Fruit fly (Drosophila melanogaster) whole organism, embryonic: ENCODE measurements around the gene CG13081.
A peak's percentile ranks its signal among the peaks of the same experiment; 100 is the strongest.

Source experiments
- Atf-2 ChIP-seq: fragments of 200-800 bp; sonication (Bioruptor generic); optimal IDR thresholded peaks from 2 replicates; lab custom pipeline; 2016; ENCODE audit warnings: missing biosample characterization, missing genetic modification characterization
- Blimp-1 ChIP-seq: fragments of 200-800 bp; sonication (Bioruptor generic); optimal IDR thresholded peaks from 3 replicates; lab custom pipeline; 2018; ENCODE audit warnings: missing biosample characterization, missing genetic modification characterization, mild to moderate bottlenecking, moderate library complexity, missing genetic modification reagents
- BtbVII ChIP-seq: fragments of 200-800 bp; sonication (Bioruptor generic); optimal IDR thresholded peaks from 3 replicates; lab custom pipeline; 2017; ENCODE audit warnings: missing biosample characterization, mild to moderate bottlenecking, missing genetic modification characterization
- CG10267 ChIP-seq: fragments of 200-800 bp; sonication (Bioruptor generic); optimal IDR thresholded peaks from 2 replicates; lab custom pipeline; 2018; ENCODE audit warnings: missing biosample characterization, mild to moderate bottlenecking, missing genetic modification characterization, moderate library complexity
- CG10654 ChIP-seq: fragments of 200-800 bp; sonication (Bioruptor generic); optimal IDR thresholded peaks from 2 replicates; lab custom pipeline; 2016; ENCODE audit warnings: missing biosample characterization, missing genetic modification characterization
- CG11695 ChIP-seq: fragments of 200-800 bp; sonication (Bioruptor generic); IDR thresholded peaks from 3 replicates; pipeline ENCODE4 v1.3.6; 2022; ENCODE audit warnings: missing biosample characterization, missing genetic modification characterization
- CG12219 ChIP-seq: fragments of 200-800 bp; sonication (Bioruptor generic); optimal IDR thresholded peaks from 3 replicates; lab custom pipeline; 2018; ENCODE audit warnings: missing biosample characterization, mild to moderate bottlenecking, missing genetic modification characterization
- CG12391 ChIP-seq: fragments of 200-800 bp; sonication (Bioruptor generic); optimal IDR thresholded peaks from 3 replicates; lab custom pipeline; 2018; ENCODE audit warnings: missing biosample characterization, mild to moderate bottlenecking, missing genetic modification characterization, moderate library complexity
- CG14710 ChIP-seq: fragments of 200-800 bp; sonication (Bioruptor generic); optimal IDR thresholded peaks from 3 replicates; lab custom pipeline; 2019; ENCODE audit warnings: missing biosample characterization, mild to moderate bottlenecking, missing genetic modification characterization, moderate library complexity
- CG15696 ChIP-seq: fragments of 200-800 bp; sonication (Bioruptor generic); optimal IDR thresholded peaks from 2 replicates; lab custom pipeline; 2019; ENCODE audit warnings: missing biosample characterization, mild to moderate bottlenecking, missing genetic modification characterization, moderate library complexity
- CG17359 ChIP-seq: fragments of 200-800 bp; sonication (Bioruptor generic); optimal IDR thresholded peaks from 3 replicates; lab custom pipeline; 2018; ENCODE audit warnings: missing biosample characterization, mild to moderate bottlenecking, missing genetic modification characterization, moderate library complexity
- CG2712 ChIP-seq: fragments of 200-800 bp; optimal IDR thresholded peaks from 3 replicates; lab custom pipeline; 2019; ENCODE audit warnings: missing biosample characterization, mild to moderate bottlenecking, missing genetic modification characterization, moderate library complexity
- CG30020 ChIP-seq: fragments of 200-800 bp; optimal IDR thresholded peaks from 2 replicates; lab custom pipeline; 2019; ENCODE audit warnings: missing biosample characterization, mild to moderate bottlenecking, missing genetic modification characterization, moderate library complexity
- CG3995 ChIP-seq: fragments of 200-800 bp; sonication (Bioruptor generic); optimal IDR thresholded peaks from 3 replicates; lab custom pipeline; 2016; ENCODE audit warnings: missing biosample characterization, missing genetic modification characterization
- CG4707 ChIP-seq: fragments of 200-800 bp; sonication (Bioruptor generic); optimal IDR thresholded peaks from 2 replicates; lab custom pipeline; 2018; ENCODE audit warnings: missing biosample characterization, mild to moderate bottlenecking, missing genetic modification characterization, moderate library complexity
- CG5953 ChIP-seq: fragments of 200-800 bp; sonication (Bioruptor generic); IDR thresholded peaks from 2 replicates; pipeline ENCODE4 v1.3.6; 2022; ENCODE audit warnings: missing biosample characterization, missing genetic modification characterization
- CG6654 ChIP-seq: fragments of 200-800 bp; sonication (Bioruptor generic); optimal IDR thresholded peaks from 2 replicates; lab custom pipeline; 2017; ENCODE audit warnings: missing biosample characterization, mild to moderate bottlenecking, missing genetic modification characterization
- CG7745 ChIP-seq: fragments of 200-800 bp; sonication (Bioruptor generic); optimal IDR thresholded peaks from 2 replicates; lab custom pipeline; 2018; ENCODE audit warnings: missing biosample characterization, mild to moderate bottlenecking, missing genetic modification characterization, moderate library complexity
- CG8290 ChIP-seq, 3 experiments: fragments of 200-800 bp; sonication (Bioruptor generic); optimal IDR thresholded peaks; 2 replicates each; lab custom pipeline; 2016 to 2019; ENCODE audit warnings: missing biosample characterization in 3 of 3, missing genetic modification characterization in 3 of 3, mild to moderate bottlenecking in 2 of 3, moderate library complexity in 1 of 3
- CG8924 ChIP-seq: fragments of 200-800 bp; optimal IDR thresholded peaks from 3 replicates; lab custom pipeline; 2019; ENCODE audit warnings: missing biosample characterization, mild to moderate bottlenecking, missing genetic modification characterization, moderate library complexity
- CG9727 ChIP-seq: fragments of 200-800 bp; sonication (Bioruptor generic); optimal IDR thresholded peaks from 3 replicates; lab custom pipeline; 2017; ENCODE audit warnings: missing biosample characterization, mild to moderate bottlenecking, missing genetic modification characterization
- Deaf1 ChIP-seq: fragments of 200-800 bp; optimal IDR thresholded peaks from 3 replicates; lab custom pipeline; 2019; ENCODE audit warnings: missing biosample characterization, mild to moderate bottlenecking, missing genetic modification characterization, moderate library complexity
- Dref ChIP-seq: fragments of 200-800 bp; sonication (Bioruptor generic); IDR thresholded peaks from 2 replicates; pipeline ENCODE4 v1.3.6; 2022; ENCODE audit warnings: missing biosample characterization, missing genetic modification characterization
- ERR ChIP-seq: fragments of 200-800 bp; sonication (Bioruptor generic); optimal IDR thresholded peaks from 2 replicates; lab custom pipeline; 2016; ENCODE audit warnings: missing biosample characterization, missing genetic modification characterization
- Ets65A ChIP-seq: fragments of 200-800 bp; sonication (Bioruptor generic); peaks from one replicate; lab custom pipeline; 2016; ENCODE audit warnings: missing biosample characterization, missing genetic modification characterization
- Fer1 ChIP-seq: fragments of 200-800 bp; sonication (Bioruptor generic); optimal IDR thresholded peaks from 2 replicates; lab custom pipeline; 2017; ENCODE audit warnings: missing biosample characterization, mild to moderate bottlenecking, missing genetic modification characterization
- Lim3 ChIP-seq: fragments of 200-800 bp; sonication (Bioruptor generic); IDR thresholded peaks from 2 replicates; pipeline ENCODE4 v1.3.6; 2022; ENCODE audit warnings: missing biosample characterization, missing genetic modification characterization
- Lpt ChIP-seq: fragments of >200 bp; optimal IDR thresholded peaks from 2 replicates; lab custom pipeline; 2018; ENCODE audit warnings: missing biosample characterization, missing genetic modification characterization
- Neu2 ChIP-seq: fragments of 200-800 bp; sonication (Bioruptor generic); optimal IDR thresholded peaks from 3 replicates; lab custom pipeline; 2016; ENCODE audit warnings: missing biosample characterization, missing genetic modification characterization, borderline replicate concordance
- Nf-YB ChIP-seq: fragments of 200-800 bp; sonication (Bioruptor generic); optimal IDR thresholded peaks from 3 replicates; lab custom pipeline; 2019; ENCODE audit warnings: missing biosample characterization, mild to moderate bottlenecking, missing genetic modification characterization, moderate library complexity
- Rx ChIP-seq: fragments of 200-800 bp; sonication (Bioruptor generic); IDR thresholded peaks from 2 replicates; pipeline ENCODE4 v1.3.6; 2022; ENCODE audit warnings: missing biosample characterization, missing genetic modification characterization
- Sry-δ ChIP-seq: fragments of 200-800 bp; sonication (Bioruptor generic); optimal IDR thresholded peaks from 2 replicates; lab custom pipeline; 2016; ENCODE audit warnings: missing biosample characterization, missing genetic modification characterization
- Taf1 ChIP-seq: fragments of 200-800 bp; sonication (Bioruptor generic); IDR thresholded peaks from 2 replicates; pipeline ENCODE4 v1.3.6; 2022; ENCODE audit warnings: missing biosample characterization, missing genetic modification characterization
- abd-A ChIP-seq: fragments of 200-800 bp; sonication (Bioruptor generic); optimal IDR thresholded peaks from 3 replicates; lab custom pipeline; 2019; ENCODE audit warnings: missing biosample characterization, mild to moderate bottlenecking, missing genetic modification characterization, moderate library complexity
- az2 ChIP-seq: fragments of 200-800 bp; sonication (Bioruptor generic); optimal IDR thresholded peaks from 3 replicates; lab custom pipeline; 2016; ENCODE audit warnings: missing biosample characterization, missing genetic modification characterization
- btn ChIP-seq: fragments of 200-800 bp; sonication (Bioruptor generic); optimal IDR thresholded peaks from 2 replicates; lab custom pipeline; 2016; ENCODE audit warnings: missing biosample characterization, missing genetic modification characterization
- cg ChIP-seq: fragments of 200-800 bp; sonication (Bioruptor generic); optimal IDR thresholded peaks from 3 replicates; lab custom pipeline; 2019; ENCODE audit warnings: missing biosample characterization, mild to moderate bottlenecking, missing genetic modification characterization, moderate library complexity
- cwo ChIP-seq: fragments of 200-800 bp; sonication (Bioruptor generic); optimal IDR thresholded peaks from 3 replicates; lab custom pipeline; 2017; ENCODE audit warnings: missing biosample characterization, missing genetic modification characterization, mild to moderate bottlenecking, moderate library complexity, missing genetic modification reagents
- ewg ChIP-seq: fragments of 200-800 bp; sonication (Bioruptor generic); optimal IDR thresholded peaks from 3 replicates; lab custom pipeline; 2017; ENCODE audit warnings: mild to moderate bottlenecking, missing biosample characterization, missing genetic modification reagents, missing genetic modification characterization
- eyg ChIP-seq: fragments of 200-800 bp; sonication (Bioruptor generic); optimal IDR thresholded peaks from 3 replicates; lab custom pipeline; 2016; ENCODE audit warnings: missing biosample characterization, missing genetic modification characterization
- fd3F ChIP-seq: fragments of 200-800 bp; sonication (Bioruptor generic); optimal IDR thresholded peaks from 2 replicates; lab custom pipeline; 2018; ENCODE audit warnings: missing biosample characterization, mild to moderate bottlenecking, missing genetic modification characterization, moderate library complexity
- ham ChIP-seq: fragments of 200-800 bp; sonication (Bioruptor generic); IDR thresholded peaks from 2 replicates; pipeline ENCODE4 v1.3.6; 2022; ENCODE audit warnings: missing biosample characterization, missing genetic modification characterization
- hb ChIP-seq: fragments of 200-800 bp; sonication (Bioruptor generic); IDR thresholded peaks from 3 replicates; pipeline ENCODE4 v1.3.6; 2022; ENCODE audit warnings: missing biosample characterization, missing genetic modification characterization; ENCODE audit not compliant: partially characterized antibody
- nerfin-1 ChIP-seq: fragments of 200-800 bp; sonication (Bioruptor generic); optimal IDR thresholded peaks from 3 replicates; lab custom pipeline; 2019; ENCODE audit warnings: missing biosample characterization, mild to moderate bottlenecking, missing genetic modification characterization, moderate library complexity
- odd ChIP-seq: fragments of 200-800 bp; sonication (Bioruptor generic); optimal IDR thresholded peaks from 2 replicates; lab custom pipeline; 2017; ENCODE audit warnings: missing biosample characterization, mild to moderate bottlenecking, missing genetic modification characterization
- org-1 ChIP-seq: fragments of 200-800 bp; sonication (Bioruptor generic); optimal IDR thresholded peaks from 2 replicates; lab custom pipeline; 2017; ENCODE audit warnings: missing biosample characterization, missing genetic modification characterization
- pnt ChIP-seq: fragments of 200-800 bp; sonication (Bioruptor generic); optimal IDR thresholded peaks from 3 replicates; lab custom pipeline; 2016; ENCODE audit warnings: missing biosample characterization, missing genetic modification characterization
- stwl ChIP-seq: fragments of 200-800 bp; sonication (Bioruptor generic); optimal IDR thresholded peaks from 3 replicates; lab custom pipeline; 2018; ENCODE audit warnings: missing biosample characterization, mild to moderate bottlenecking, missing genetic modification characterization, moderate library complexity
- sug ChIP-seq: fragments of 200-800 bp; optimal IDR thresholded peaks from 2 replicates; lab custom pipeline; 2019; ENCODE audit warnings: missing biosample characterization, mild to moderate bottlenecking, missing genetic modification characterization, moderate library complexity
- z ChIP-seq: fragments of 200-800 bp; sonication (Bioruptor generic); IDR thresholded peaks from 3 replicates; pipeline ENCODE4 v1.3.6; 2022; ENCODE audit warnings: missing biosample characterization, missing genetic modification characterization
- zfh1 ChIP-seq: fragments of 200-800 bp; sonication (Bioruptor generic); IDR thresholded peaks from 3 replicates; pipeline ENCODE4 v1.3.6; 2022; ENCODE audit warnings: missing biosample characterization, missing genetic modification characterization

CG13081 gene

dm6 chr2L:19518636-19519086, 21.7 kb upstream of the CG13081 start, which contains the start of gene CG10132 (continued):
- TF ChIP-seq abd-A (tag; lab: Kevin White, UChicago) (no peak), zfh1 (no peak), Sry-δ (GFP tag; lab: Kevin White, UChicago) (no peak), Dref (GFP tag; lab: Robert Waterston, UW) (peak; percentile 58), Ets65A (GFP tag; lab: Kevin White, UChicago) (no peak), btn (GFP tag; lab: Kevin White, UChicago) (no peak), cg (no peak), CG12219 (GFP tag; lab: Kevin White, UChicago) (no peak), Lpt (GFP tag; lab: Kevin White, UChicago) (no peak), CG10654 (GFP tag; lab: Kevin White, UChicago) (no peak), ewg (peak; percentile 32), ham (GFP tag; lab: Robert Waterston, UW) (no peak), sug (tag; lab: Kevin White, UChicago) (no peak), CG5953 (GFP tag; lab: Robert Waterston, UW) (no peak), Fer1 (GFP tag; lab: Kevin White, UChicago) (no peak), Neu2 (no peak), CG9727 (GFP tag; lab: Kevin White, UChicago) (no peak), CG11695 (GFP tag; lab: Robert Waterston, UW) (no peak), Rx (GFP tag; lab: Robert Waterston, UW) (no peak), z (GFP tag; lab: Robert Waterston, UW) (peak; percentile 58; the same call in 1 of the 3 replicates), stwl (tag; lab: Kevin White, UChicago) (no peak), odd (GFP tag; lab: Kevin White, UChicago) (no peak), CG30020 (tag; lab: Kevin White, UChicago) (no peak), Lim3 (GFP tag; lab: Robert Waterston, UW) (no peak), pnt (GFP tag; lab: Kevin White, UChicago) (no peak), CG17359 (tag; lab: Kevin White, UChicago) (no peak), CG2712 (tag; lab: Kevin White, UChicago) (no peak), Atf-2 (no peak), nerfin-1 (tag; lab: Kevin White, UChicago) (no peak), cwo (no peak), CG12391 (no peak), Taf1 (GFP tag; lab: Robert Waterston, UW) (no peak), CG8290 (GFP tag; optimal IDR thresholded peaks at IDR 0.05; lab: Kevin White, UChicago) (no peak), CG8290 (tag; optimal IDR thresholded peaks at IDR 0.05; lab: Kevin White, UChicago) (no peak), hb (GFP tag; lab: Robert Waterston, UW) (peak; percentile 67; the same call in 1 of the 3 replicates), ERR (no peak), CG10267 (tag; lab: Kevin White, UChicago) (no peak), CG14710 (no peak), BtbVII (GFP tag; lab: Kevin White, UChicago) (no peak), az2 (GFP tag; lab: Kevin White, UChicago) (no peak), CG15696 (tag; lab: Kevin White, UChicago) (no peak), CG7745 (tag; lab: Kevin White, UChicago) (no peak), Deaf1 (tag; lab: Kevin White, UChicago) (peak; percentile 85), CG4707 (GFP tag; lab: Kevin White, UChicago) (no peak), eyg (GFP tag; lab: Kevin White, UChicago) (no peak), CG6654 (GFP tag; lab: Kevin White, UChicago) (no peak), CG3995 (no peak), fd3F (GFP tag; lab: Kevin White, UChicago) (no peak), Blimp-1 (GFP tag; lab: Kevin White, UChicago) (no peak), org-1 (no peak), Nf-YB (GFP tag; lab: Kevin White, UChicago) (no peak), CG8924 (tag; lab: Kevin White, UChicago) (no peak)
